Worm (Caenorhabditis elegans) whole organism, mixed stage, embryonic: ENCODE measurements around the gene chch-3.

Experiments
- M03D4.4 ChIP-seq: sonication (generic microtip); optimal IDR thresholded peaks from 2 replicates; lab custom pipeline; 2017; ENCODE audit warnings: mild to moderate bottlenecking, missing genetic modification characterization, missing compliant biosample characterization
- bed-3 ChIP-seq: fragments of 200-800 bp; sonication (Bioruptor generic); optimal IDR thresholded peaks from 3 replicates; lab custom pipeline; 2018; ENCODE audit warnings: mild to moderate bottlenecking, missing genetic modification characterization, moderate library complexity, missing compliant biosample characterization
- blmp-1 ChIP-seq: fragments of 150-350 bp; optimal IDR thresholded peaks from 2 replicates; lab custom pipeline; 2014; ENCODE audit warnings: missing biosample characterization, missing genetic modification characterization
- ceh-43 ChIP-seq: fragments of 200-800 bp; sonication (Bioruptor generic); optimal IDR thresholded peaks from 2 replicates; lab custom pipeline; 2018; ENCODE audit warnings: mild to moderate bottlenecking, missing genetic modification characterization, moderate library complexity, missing compliant biosample characterization
- ces-1 ChIP-seq: fragments of 150-350 bp; optimal IDR thresholded peaks from 2 replicates; lab custom pipeline; 2014; ENCODE audit warnings: missing biosample characterization, missing genetic modification reagents, missing genetic modification characterization
- cnd-1 ChIP-seq: fragments of 200-800 bp; sonication (Bioruptor generic); optimal IDR thresholded peaks from 2 replicates; lab custom pipeline; 2018; ENCODE audit warnings: mild to moderate bottlenecking, missing genetic modification characterization, missing compliant biosample characterization
- drap-1 ChIP-seq: fragments of 200-800 bp; sonication (Bioruptor generic); optimal IDR thresholded peaks from 3 replicates; lab custom pipeline; 2018; ENCODE audit warnings: mild to moderate bottlenecking, missing genetic modification characterization, missing compliant biosample characterization
- elt-1 ChIP-seq: sonication (generic microtip); optimal IDR thresholded peaks from 2 replicates; lab custom pipeline; 2017; ENCODE audit warnings: missing genetic modification characterization, mild to moderate bottlenecking, missing compliant biosample characterization, antibody characterized with exemption, moderate library complexity, borderline replicate concordance; ENCODE audit not compliant: insufficient read depth
- elt-3 ChIP-seq: fragments of 150-350 bp; optimal IDR thresholded peaks from 2 replicates; lab custom pipeline; 2014; ENCODE audit warnings: missing biosample characterization, missing genetic modification characterization
- flh-1 ChIP-seq: fragments of 200-800 bp; sonication (Bioruptor generic); optimal IDR thresholded peaks from 2 replicates; lab custom pipeline; 2018; ENCODE audit warnings: mild to moderate bottlenecking, missing genetic modification characterization, moderate library complexity, missing compliant biosample characterization
- ham-2 ChIP-seq: fragments of 200-800 bp; sonication (Bioruptor generic); optimal IDR thresholded peaks from 2 replicates; lab custom pipeline; 2018; ENCODE audit warnings: mild to moderate bottlenecking, missing genetic modification characterization, missing compliant biosample characterization
- hlh-1 ChIP-seq: fragments of 150-350 bp; optimal IDR thresholded peaks from 2 replicates; lab custom pipeline; 2014; ENCODE audit warnings: missing biosample characterization, missing genetic modification reagents, missing genetic modification characterization
- lin-13 ChIP-seq: fragments of 150-350 bp; optimal IDR thresholded peaks from 2 replicates; lab custom pipeline; 2014; ENCODE audit warnings: missing biosample characterization, missing genetic modification characterization
- lin-32 ChIP-seq: fragments of 200-800 bp; sonication (Bioruptor generic); optimal IDR thresholded peaks from 2 replicates; lab custom pipeline; 2018; ENCODE audit warnings: mild to moderate bottlenecking, missing genetic modification characterization, missing compliant biosample characterization
- lsy-2 ChIP-seq: fragments of 150-350 bp; optimal IDR thresholded peaks from 2 replicates; lab custom pipeline; 2014; ENCODE audit warnings: missing biosample characterization, missing genetic modification characterization
- mab-5 ChIP-seq: fragments of 150-350 bp; optimal IDR thresholded peaks from 2 replicates; lab custom pipeline; 2014; ENCODE audit warnings: missing biosample characterization, missing genetic modification characterization
- mep-1 ChIP-seq: fragments of 150-350 bp; optimal IDR thresholded peaks from 2 replicates; lab custom pipeline; 2017; ENCODE audit warnings: missing biosample characterization, missing genetic modification reagents, missing genetic modification characterization, inconsistent platforms
- mls-2 ChIP-seq: sonication (generic microtip); optimal IDR thresholded peaks from 2 replicates; lab custom pipeline; 2016; ENCODE audit warnings: mild to moderate bottlenecking, missing genetic modification characterization, moderate library complexity, missing compliant biosample characterization
- nhr-12 ChIP-seq: fragments of 150-350 bp; optimal IDR thresholded peaks from 2 replicates; lab custom pipeline; 2014; ENCODE audit warnings: missing biosample characterization, missing genetic modification characterization
- nhr-2 ChIP-seq: fragments of 150-350 bp; optimal IDR thresholded peaks from 2 replicates; lab custom pipeline; 2014; ENCODE audit warnings: missing biosample characterization, missing genetic modification characterization
- nhr-237 ChIP-seq: fragments of 150-350 bp; optimal IDR thresholded peaks from 2 replicates; lab custom pipeline; 2014; ENCODE audit warnings: missing biosample characterization, missing genetic modification characterization
- nhr-28 ChIP-seq: fragments of 150-350 bp; optimal IDR thresholded peaks from 2 replicates; lab custom pipeline; 2014; ENCODE audit warnings: missing biosample characterization, missing genetic modification characterization
- nhr-76 ChIP-seq: sonication (generic microtip); optimal IDR thresholded peaks from 2 replicates; lab custom pipeline; 2017; ENCODE audit warnings: missing biosample characterization, missing genetic modification characterization
- pha-4 ChIP-seq: fragments of 150-350 bp; optimal IDR thresholded peaks from 2 replicates; lab custom pipeline; 2018; ENCODE audit warnings: missing biosample characterization, missing genetic modification reagents, missing genetic modification characterization
- sem-2 ChIP-seq: fragments of 200-800 bp; sonication (Bioruptor generic); optimal IDR thresholded peaks from 2 replicates; lab custom pipeline; 2018; ENCODE audit warnings: mild to moderate bottlenecking, missing genetic modification characterization, missing compliant biosample characterization
- snpc-4 ChIP-seq: fragments of 150-350 bp; optimal IDR thresholded peaks from 2 replicates; lab custom pipeline; 2014; ENCODE audit warnings: missing biosample characterization, missing genetic modification characterization
- sptf-1 ChIP-seq: sonication (generic microtip); optimal IDR thresholded peaks from 2 replicates; lab custom pipeline; 2017; ENCODE audit warnings: mild to moderate bottlenecking, missing genetic modification characterization, moderate library complexity, missing compliant biosample characterization
- tbx-8 ChIP-seq: fragments of 200-800 bp; sonication (Bioruptor generic); optimal IDR thresholded peaks from 2 replicates; lab custom pipeline; 2018; ENCODE audit warnings: mild to moderate bottlenecking, missing genetic modification characterization, moderate library complexity, missing compliant biosample characterization
- unc-120 ChIP-seq: sonication (generic microtip); optimal IDR thresholded peaks from 2 replicates; lab custom pipeline; 2017; ENCODE audit warnings: missing genetic modification characterization, missing compliant biosample characterization; ENCODE audit not compliant: poor library complexity, severe bottlenecking
- unc-39 ChIP-seq: fragments of 150-350 bp; optimal IDR thresholded peaks from 2 replicates; lab custom pipeline; 2014; ENCODE audit warnings: missing biosample characterization, missing genetic modification characterization
- zip-8 ChIP-seq: fragments of 150-350 bp; optimal IDR thresholded peaks from 2 replicates; lab custom pipeline; 2014; ENCODE audit warnings: missing biosample characterization, missing genetic modification characterization
- ztf-11 ChIP-seq: fragments of 150-350 bp; optimal IDR thresholded peaks from 2 replicates; lab custom pipeline; 2014; ENCODE audit warnings: missing biosample characterization, missing genetic modification characterization

Gene chch-3

ce11 chrII:9438853-9439252, 22.0 kb downstream of the chch-3 start:
- TF ChIP-seq flh-1 = no peak
- no peak for TF ChIP-seq ztf-11
- no peak for TF ChIP-seq sem-2 (GFP tag; lab: Kevin White, UChicago)
- no peak for TF ChIP-seq lsy-2
- no peak for TF ChIP-seq mab-5 (tag; lab: Kevin White, UChicago)
- TF ChIP-seq bed-3 = no peak
- TF ChIP-seq ces-1 (GFP tag; lab: Kevin White, UChicago) = no peak
- no peak for TF ChIP-seq blmp-1 (tag; lab: Kevin White, UChicago)
- TF ChIP-seq unc-120 (tag; lab: Kevin White, UChicago) = no peak

ce11 chrII:9440060-9440459, 23.2 kb downstream of the chch-3 start, which contains the start of gene chil-17:
chil-17 (minus strand) TSS chrII:9440160.
- no peak for TF ChIP-seq nhr-237 (tag; lab: Kevin White, UChicago)
- TF ChIP-seq, all 35 proteins: peak for 0

ce11 chrII:9441838-9442237, 25.0 kb downstream of the chch-3 start, which contains the start of gene chil-16:
chil-16 (minus strand) TSS chrII:9441938.
- TF ChIP-seq nhr-12 (tag; lab: Kevin White, UChicago) (no peak), bed-3 (no peak), elt-1 (tag; lab: Kevin White, UChicago) (no peak), hlh-1 (tag; lab: Kevin White, UChicago) (no peak), nhr-76 (tag; lab: Kevin White, UChicago) (no peak)

- TF ChIP-seq lin-32 (GFP tag; lab: Kevin White, UChicago) (no peak), ces-1 (GFP tag; lab: Kevin White, UChicago) (no peak), mls-2 (tag; lab: Kevin White, UChicago) (no peak), ztf-11 (no peak), ham-2 (GFP tag; lab: Kevin White, UChicago) (no peak), M03D4.4 (no peak), blmp-1 (tag; lab: Kevin White, UChicago) (no peak), nhr-28 (tag; lab: Kevin White, UChicago) (no peak), lin-13 (tag; lab: Kevin White, UChicago) (no peak), tbx-8 (GFP tag; lab: Kevin White, UChicago) (no peak), nhr-2 (tag; lab: Kevin White, UChicago) (no peak), drap-1 (no peak), nhr-76 (tag; lab: Kevin White, UChicago) (no peak), nhr-12 (tag; lab: Kevin White, UChicago) (no peak), elt-1 (tag; lab: Kevin White, UChicago) (no peak)
These were observed 26.7 kb downstream of the chch-3 start, which contains the start of gene chil-15 for ce11 chrII:9443522-9443921. chil-15 (minus strand) TSS chrII:9443622.

- TF ChIP-seq cnd-1 (tag; lab: Kevin White, UChicago) (no peak), elt-3 (tag; lab: Kevin White, UChicago) (no peak), nhr-2 (tag; lab: Kevin White, UChicago) (no peak), sem-2 (GFP tag; lab: Kevin White, UChicago) (no peak), ztf-11 (no peak), M03D4.4 (no peak), snpc-4 (no peak), mls-2 (tag; lab: Kevin White, UChicago) (no peak), blmp-1 (tag; lab: Kevin White, UChicago) (no peak), bed-3 (no peak), nhr-28 (tag; lab: Kevin White, UChicago) (no peak), tbx-8 (GFP tag; lab: Kevin White, UChicago) (no peak), zip-8 (no peak), ceh-43 (GFP tag; lab: Kevin White, UChicago) (no peak), sptf-1 (tag; lab: Kevin White, UChicago) (no peak)
These were observed 28.6 kb downstream of the chch-3 start, which contains the start of gene R09D1.13 for ce11 chrII:9445368-9445767. R09D1.13 (minus strand) TSS chrII:9445468.

- no peak for TF ChIP-seq snpc-4
- TF ChIP-seq sem-2 (GFP tag; lab: Kevin White, UChicago) = no peak
- no peak for TF ChIP-seq M03D4.4
- TF ChIP-seq ces-1 (GFP tag; lab: Kevin White, UChicago) = no peak
- TF ChIP-seq ham-2 (GFP tag; lab: Kevin White, UChicago) = no peak
- no peak for TF ChIP-seq nhr-12 (tag; lab: Kevin White, UChicago)
- no peak for TF ChIP-seq hlh-1 (tag; lab: Kevin White, UChicago)
- TF ChIP-seq mab-5 (tag; lab: Kevin White, UChicago) = no peak
- no peak for TF ChIP-seq pha-4 (tag; lab: Kevin White, UChicago)
- no peak for TF ChIP-seq blmp-1 (tag; lab: Kevin White, UChicago)
- TF ChIP-seq lin-32 (GFP tag; lab: Kevin White, UChicago) = no peak
- no peak for TF ChIP-seq unc-39
- TF ChIP-seq mep-1 (tag; lab: Kevin White, UChicago) = no peak
- no peak for TF ChIP-seq lin-13 (tag; lab: Kevin White, UChicago)
- no peak for TF ChIP-seq zip-8
- TF ChIP-seq nhr-237 (tag; lab: Kevin White, UChicago) = no peak
- TF ChIP-seq nhr-76 (tag; lab: Kevin White, UChicago) = no peak
- TF ChIP-seq, all 35 proteins: peak for 0
These were observed 31.2 kb downstream of the chch-3 start, which contains the start of gene chil-18 for ce11 chrII:9447965-9448364. chil-18 (plus strand) TSS chrII:9448265.
